Worm (Caenorhabditis elegans): ENCODE measurements around the gene C25H3.15.

Gene C25H3.15

DNA sequence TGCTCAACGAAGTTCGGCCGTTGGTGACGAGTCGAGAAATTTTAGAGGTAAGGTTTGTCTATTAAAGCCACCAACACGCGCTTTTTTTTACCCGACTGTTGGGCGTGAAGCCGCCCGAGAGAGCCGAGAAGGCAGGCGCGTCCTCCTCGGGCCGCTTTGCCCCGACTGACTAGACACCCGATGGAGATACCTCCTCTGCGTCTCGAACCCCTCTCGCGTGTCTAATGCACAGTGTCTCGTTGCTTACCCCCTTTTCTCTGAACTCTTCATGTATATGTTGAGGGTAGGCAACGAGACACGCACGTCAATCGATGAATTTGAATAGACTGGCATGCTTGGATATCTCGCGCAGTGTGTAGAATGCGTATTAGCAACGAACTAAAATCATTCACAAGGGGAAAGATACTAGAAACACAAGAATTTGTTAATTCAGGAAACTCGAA is 3.4 kb upstream of the C25H3.15 start (continued):
- peak; percentile 97 for TF ChIP-seq hmg-1.1 (GFP tag; IDR thresholded peaks at IDR 0.05)
- TF ChIP-seq dmd-9 (GFP tag; IDR thresholded peaks at IDR 0.05): peak; percentile 80
- TF ChIP-seq ceh-62 (tag; optimal IDR thresholded peaks at IDR 0.05): no peak
- peak; percentile 85 for TF ChIP-seq fkh-10 (GFP tag; optimal IDR thresholded peaks at IDR 0.05)
- TF ChIP-seq zip-2 (tag; optimal IDR thresholded peaks at IDR 0.05): no peak
- no peak for TF ChIP-seq attf-4 (tag; optimal IDR thresholded peaks at IDR 0.05)
- TF ChIP-seq ama-1 (optimal IDR thresholded peaks at IDR 0.05): peak; percentile 100
- peak; percentile 91 for TF ChIP-seq F37D6.2 (tag; optimal IDR thresholded peaks at IDR 0.05)
- TF ChIP-seq madf-5 (GFP tag; IDR thresholded peaks at IDR 0.05): peak; percentile 95 to 98
- peak; percentile 67; the same call in 1 of the 2 replicates for TF ChIP-seq zip-11 (GFP tag; IDR thresholded peaks at IDR 0.05)
- peak; percentile 87 for TF ChIP-seq hlh-11 (tag; optimal IDR thresholded peaks at IDR 0.05)
- TF ChIP-seq unc-39 (tag; optimal IDR thresholded peaks at IDR 0.05): no peak
- peak; percentile 37 for TF ChIP-seq dpl-1 (GFP tag; optimal IDR thresholded peaks at IDR 0.05)
- TF ChIP-seq F26F4.8 (GFP tag; conservative IDR thresholded peaks at IDR 0.05): peak; percentile 57; the same call in 1 of the 2 replicates
- TF ChIP-seq Y105C5A.15 (GFP tag; IDR thresholded peaks at IDR 0.05): peak; percentile 99
- peak; percentile 78 for TF ChIP-seq egl-27 (tag; optimal IDR thresholded peaks at IDR 0.05)
- peak; percentile 89 for TF ChIP-seq hlh-30 (tag; optimal IDR thresholded peaks at IDR 0.05; ENCODE audit: insufficient read depth)
- TF ChIP-seq nhr-41 (GFP tag; IDR thresholded peaks at IDR 0.05): peak; percentile 95
- peak; percentile 81 for TF ChIP-seq nhr-11 (tag; optimal IDR thresholded peaks at IDR 0.05)
- peak; percentile 90 for TF ChIP-seq madf-9 (GFP tag; conservative IDR thresholded peaks at IDR 0.05)
- TF ChIP-seq ztf-11 (tag; optimal IDR thresholded peaks at IDR 0.05): peak; percentile 29
- TF ChIP-seq lin-15B (tag; optimal IDR thresholded peaks at IDR 0.05): no peak
- peak; percentile 95 for TF ChIP-seq Y48G9A.11 (GFP tag; IDR thresholded peaks at IDR 0.05)
- peak; percentile 89 for TF ChIP-seq lin-38 (GFP tag; IDR thresholded peaks at IDR 0.05)
- TF ChIP-seq zag-1 (tag; optimal IDR thresholded peaks at IDR 0.05): peak; percentile 44
- peak; percentile 88 for TF ChIP-seq mxl-3 (GFP tag; optimal IDR thresholded peaks at IDR 0.05)
- TF ChIP-seq nhr-25 (tag; optimal IDR thresholded peaks at IDR 0.05; ENCODE audit: borderline replicate concordance, insufficient read depth): peak; percentile 2
- peak; percentile 42 for TF ChIP-seq nhr-237 (tag; optimal IDR thresholded peaks at IDR 0.05)
- TF ChIP-seq nhr-76 (tag; optimal IDR thresholded peaks at IDR 0.05): no peak
- peak; percentile 90 for TF ChIP-seq dmd-6 (GFP tag; IDR thresholded peaks at IDR 0.05)
- peak; percentile 80 for TF ChIP-seq dve-1 (tag; optimal IDR thresholded peaks at IDR 0.05; ENCODE audit: insufficient read depth)
- TF ChIP-seq nhr-111 (GFP tag; optimal IDR thresholded peaks at IDR 0.05): peak; percentile 99
- TF ChIP-seq tag-97 (GFP tag; IDR thresholded peaks at IDR 0.05): peak; percentile 90
- peak; percentile 86 to 89 for TF ChIP-seq lsy-2 (tag; optimal IDR thresholded peaks at IDR 0.05)
- peak; percentile 96 for TF ChIP-seq ceh-20 (GFP tag; IDR thresholded peaks at IDR 0.05)
- peak; percentile 82 for TF ChIP-seq T20F7.1 (GFP tag; optimal IDR thresholded peaks at IDR 0.05)
- peak; percentile 96 for TF ChIP-seq rbr-2 (tag; optimal IDR thresholded peaks at IDR 0.05)
- TF ChIP-seq mxl-2 (GFP tag; conservative IDR thresholded peaks at IDR 0.05): peak; percentile 51; the same call in 1 of the 2 replicates
- TF ChIP-seq mdl-1 (tag; optimal IDR thresholded peaks at IDR 0.05): peak; percentile 85 to 87
- TF ChIP-seq daf-16 (GFP tag; optimal IDR thresholded peaks at IDR 0.05): peak; percentile 43 to 46
- peak; percentile 72 for TF ChIP-seq daf-16 (tag; optimal IDR thresholded peaks at IDR 0.05)
- peak; percentile 73 for TF ChIP-seq nhr-48 (tag; optimal IDR thresholded peaks at IDR 0.05)
- peak; percentile 88 for TF ChIP-seq F49E8.2 (tag; optimal IDR thresholded peaks at IDR 0.05; ENCODE audit: borderline replicate concordance)
- peak; percentile 83; the same call in 1 of the 2 replicates for TF ChIP-seq daf-8 (GFP tag; IDR thresholded peaks at IDR 0.05)
- TF ChIP-seq spr-1 (tag; optimal IDR thresholded peaks at IDR 0.05): peak; percentile 91
- TF ChIP-seq unc-130 (GFP tag; optimal IDR thresholded peaks at IDR 0.05): peak; percentile 76
- TF ChIP-seq dmd-8 (GFP tag; IDR thresholded peaks at IDR 0.05): peak; percentile 98
- peak; percentile 72 for TF ChIP-seq lir-3 (tag; optimal IDR thresholded peaks at IDR 0.05)
- TF ChIP-seq ZK337.2 (GFP tag; IDR thresholded peaks at IDR 0.05): peak; percentile 88
- peak; percentile 11 for TF ChIP-seq pqm-1 (tag; optimal IDR thresholded peaks at IDR 0.05)
- peak in 1 of 2 experiments; percentile 100 for TF ChIP-seq unc-62 (GFP tag; optimal IDR thresholded peaks at IDR 0.05 in 1 of 2)
- TF ChIP-seq unc-62 (tag; optimal IDR thresholded peaks at IDR 0.05): peak; percentile 45
